Fruit fly (Drosophila melanogaster): ENCODE data around the gene CG4558.

CG4558 gene

dm6 chrX:6802376-6803080, 47.0 kb upstream of the CG4558 start (continued):
- TF ChIP-seq Pdp1 (GFP tag; optimal IDR thresholded peaks at IDR 0.05) (no peak), CG9609 (GFP tag; optimal IDR thresholded peaks at IDR 0.05) (no peak), stwl (tag; optimal IDR thresholded peaks at IDR 0.05) (peak; percentile 7), Dek (tag; optimal IDR thresholded peaks at IDR 0.05) (no peak), Meics (GFP tag; optimal IDR thresholded peaks at IDR 0.05) (no peak), gcm (GFP tag; optimal IDR thresholded peaks at IDR 0.05) (no peak), pb (GFP tag; optimal IDR thresholded peaks at IDR 0.05) (no peak), CrebB (tag; optimal IDR thresholded peaks at IDR 0.05) (no peak), Drgx (GFP tag; IDR thresholded peaks at IDR 0.05) (no peak), slp2 (GFP tag; optimal IDR thresholded peaks at IDR 0.05) (no peak), Elba2 (GFP tag; optimal IDR thresholded peaks at IDR 0.05) (peak; percentile 38), prd (optimal IDR thresholded peaks at IDR 0.05) (no peak), prd (GFP tag; IDR thresholded peaks at IDR 0.05) (no peak), CG13296 (GFP tag; optimal IDR thresholded peaks at IDR 0.05) (no peak), cas (GFP tag; IDR thresholded peaks at IDR 0.05) (no peak), CG3726 (GFP tag; IDR thresholded peaks at IDR 0.05) (no peak), peb (GFP tag; IDR thresholded peaks at IDR 0.05) (no peak)

dm6 chrX:6803312-6803794, 46.2 kb upstream of the CG4558 start, which contains the start of the genes C3G and pod1:
Gene C3G, minus strand, starts transcription at chrX:6803593.
Gene pod1, plus strand, starts transcription at chrX:6803684.
- TF ChIP-seq CG4730 (GFP tag; IDR thresholded peaks at IDR 0.05) (no peak), Tbp (GFP tag; optimal IDR thresholded peaks at IDR 0.05) (no peak), lbe (GFP tag; optimal IDR thresholded peaks at IDR 0.05) (peak; percentile 32), CG17568 (GFP tag; optimal IDR thresholded peaks at IDR 0.05) (no peak), ewg (GFP tag; optimal IDR thresholded peaks at IDR 0.05) (peak; percentile 48), CG7271 (tag; optimal IDR thresholded peaks at IDR 0.05) (no peak), CG31441 (GFP tag; IDR thresholded peaks at IDR 0.05) (peak; percentile 43; the same call in 1 of the 2 replicates), twi (tag; optimal IDR thresholded peaks at IDR 0.05) (no peak), h (optimal IDR thresholded peaks at IDR 0.05) (no peak), dmrt99B (tag; optimal IDR thresholded peaks at IDR 0.05) (no peak), CG6813 (GFP tag; optimal IDR thresholded peaks at IDR 0.05) (no peak), ase (GFP tag; IDR thresholded peaks at IDR 0.05) (no peak), chif (GFP tag; optimal IDR thresholded peaks at IDR 0.05) (no peak), CG14441 (GFP tag; IDR thresholded peaks at IDR 0.05) (no peak), sisA (GFP tag; IDR thresholded peaks at IDR 0.05) (no peak), grau (tag; optimal IDR thresholded peaks at IDR 0.05) (peak; percentile 40), CG8281 (tag; optimal IDR thresholded peaks at IDR 0.05) (no peak), cad (GFP tag; optimal IDR thresholded peaks at IDR 0.05) (no peak), Dll (GFP tag; IDR thresholded peaks at IDR 0.05; ENCODE audit: partially characterized antibody) (peak; percentile 94), rib (GFP tag; IDR thresholded peaks at IDR 0.05) (peak; percentile 67; the same call in 1 of the 2 replicates), CG42726 (GFP tag; IDR thresholded peaks at IDR 0.05; ENCODE audit: partially characterized antibody) (peak; percentile 99), Awh (GFP tag; IDR thresholded peaks at IDR 0.05) (no peak), Fer1 (GFP tag; optimal IDR thresholded peaks at IDR 0.05) (peak; percentile 15), peb (GFP tag; IDR thresholded peaks at IDR 0.05) (no peak), Hey (tag; optimal IDR thresholded peaks at IDR 0.05) (no peak), jigr1 (GFP tag; IDR thresholded peaks at IDR 0.05) (no peak), Deaf1 (tag; optimal IDR thresholded peaks at IDR 0.05) (no peak), chm (GFP tag; IDR thresholded peaks at IDR 0.05) (no peak), Rx (GFP tag; IDR thresholded peaks at IDR 0.05) (no peak), gsb (GFP tag; IDR thresholded peaks at IDR 0.05) (no peak), CG15601 (tag; optimal IDR thresholded peaks at IDR 0.05) (peak; percentile 52), CG12071 (GFP tag; optimal IDR thresholded peaks at IDR 0.05) (no peak), CG12219 (GFP tag; optimal IDR thresholded peaks at IDR 0.05) (no peak), CG11696 (GFP tag; IDR thresholded peaks at IDR 0.05) (no peak), CG11398 (GFP tag; optimal IDR thresholded peaks at IDR 0.05) (no peak)

Measured in whole organism, embryonic.